Worm (Caenorhabditis elegans) whole organism, midembryonic: Measurements from ENCODE around the gene C27B7.6.

Experiments used
- T22C8.4 ChIP-seq: fragments of 200-800 bp; sonication (Bioruptor generic); IDR thresholded peaks from 2 replicates; pipeline ENCODE4 v1.3.6; 2022; ENCODE audit warnings: missing genetic modification characterization, missing compliant biosample characterization
- cog-1 ChIP-seq: sonication (generic microtip); optimal IDR thresholded peaks from 2 replicates; lab custom pipeline; 2016; ENCODE audit warnings: missing genetic modification characterization, missing compliant biosample characterization
- flt-1 ChIP-seq: fragments of 200-800 bp; sonication (Bioruptor generic); IDR thresholded peaks from 2 replicates; pipeline ENCODE4 v1.3.6; 2022; ENCODE audit warnings: missing genetic modification characterization, missing compliant biosample characterization
- klf-2 ChIP-seq: fragments of 200-800 bp; sonication (Bioruptor generic); conservative IDR thresholded peaks from 2 replicates; pipeline ENCODE4 v1.3.6; 2022; ENCODE audit warnings: missing genetic modification reagents, missing genetic modification characterization, missing compliant biosample characterization
- med-1 ChIP-seq: sonication (generic microtip); optimal IDR thresholded peaks from 2 replicates; lab custom pipeline; 2017; ENCODE audit warnings: missing genetic modification characterization, mild to moderate bottlenecking, missing compliant biosample characterization, antibody characterized with exemption, missing genetic modification reagents; ENCODE audit not compliant: insufficient read depth
- ref-1 ChIP-seq: fragments of 200-800 bp; sonication (Bioruptor generic); conservative IDR thresholded peaks from 2 replicates; pipeline ENCODE4 v1.3.6; 2022; ENCODE audit warnings: missing genetic modification reagents, missing genetic modification characterization, missing compliant biosample characterization
- tab-1 ChIP-seq: fragments of 200-800 bp; sonication (Bioruptor generic); IDR thresholded peaks from 2 replicates; pipeline ENCODE4 v1.3.6; 2022; ENCODE audit warnings: missing genetic modification characterization, missing compliant biosample characterization
- ztf-23 ChIP-seq: fragments of 200-800 bp; sonication (Bioruptor generic); IDR thresholded peaks from 2 replicates; pipeline ENCODE4 v1.3.6; 2022; ENCODE audit warnings: missing genetic modification reagents, missing genetic modification characterization, missing compliant biosample characterization
- ztf-29 ChIP-seq: fragments of 200-800 bp; sonication (Bioruptor generic); IDR thresholded peaks from 2 replicates; pipeline ENCODE4 v1.3.6; 2022; ENCODE audit warnings: missing genetic modification reagents, missing genetic modification characterization, missing compliant biosample characterization

C27B7.6 gene

DNA sequence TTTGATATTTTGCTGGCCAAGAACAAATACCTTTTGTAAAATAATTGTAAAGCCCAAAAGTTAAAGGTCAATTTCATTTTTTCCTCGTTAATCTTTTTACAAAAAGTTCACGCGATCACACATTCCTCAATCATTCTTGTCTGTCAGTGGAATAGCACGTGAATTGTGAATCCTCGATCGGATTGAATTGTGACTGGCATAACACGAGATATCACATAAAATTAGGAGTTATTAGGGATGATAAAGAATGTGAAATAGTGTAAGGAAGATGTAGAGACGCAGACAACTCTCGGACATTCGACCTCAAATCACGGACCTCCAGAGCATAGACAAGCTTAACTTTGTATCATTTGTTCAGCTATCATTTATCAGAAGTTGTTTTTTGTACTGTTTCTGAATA lies at the start of gene C27B7.6:
TSS of gene C27B7.6 (minus strand) at position 182 of the 400 bp plus-strand sequence.
- TF ChIP-seq T22C8.4 (GFP tag; lab: Robert Waterston, UW) (no peak), flt-1 (GFP tag; lab: Robert Waterston, UW) (no peak), klf-2 (GFP tag; lab: Robert Waterston, UW) (no peak), tab-1 (GFP tag; lab: Robert Waterston, UW) (no peak), ztf-23 (GFP tag; lab: Robert Waterston, UW) (no peak), ztf-29 (GFP tag; lab: Robert Waterston, UW) (no peak), cog-1 (tag; lab: Kevin White, UChicago) (no peak), ref-1 (GFP tag; lab: Robert Waterston, UW) (no peak), med-1 (GFP tag; lab: Kevin White, UChicago) (no peak)

DNA sequence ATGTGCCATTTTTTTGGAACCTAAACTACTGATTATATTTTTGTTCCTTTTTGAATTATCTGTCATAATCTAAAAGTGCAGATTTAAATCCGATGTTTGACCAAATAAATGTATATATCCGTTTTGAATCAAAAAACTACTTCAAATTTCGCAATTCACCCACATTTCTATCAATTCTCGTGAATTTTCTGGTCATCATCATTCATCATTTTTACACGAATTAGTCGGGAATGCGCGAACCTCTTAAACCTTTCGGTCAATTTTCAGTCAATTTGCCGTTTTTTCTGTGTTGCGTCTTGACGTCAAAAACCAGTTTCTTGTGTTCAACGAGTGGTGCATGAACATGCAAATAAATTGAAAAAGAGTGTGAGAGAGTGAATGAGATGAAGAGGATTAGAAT lies 48.0 kb upstream of the C27B7.6 start:
- TF ChIP-seq ztf-29 (GFP tag; lab: Robert Waterston, UW): no peak
- no peak for TF ChIP-seq flt-1 (GFP tag; lab: Robert Waterston, UW)
- TF ChIP-seq ref-1 (GFP tag; lab: Robert Waterston, UW): no peak
- no peak for TF ChIP-seq T22C8.4 (GFP tag; lab: Robert Waterston, UW)
- no peak for TF ChIP-seq tab-1 (GFP tag; lab: Robert Waterston, UW)
- no peak for TF ChIP-seq ztf-23 (GFP tag; lab: Robert Waterston, UW)
- TF ChIP-seq med-1 (GFP tag; lab: Kevin White, UChicago): no peak

DNA sequence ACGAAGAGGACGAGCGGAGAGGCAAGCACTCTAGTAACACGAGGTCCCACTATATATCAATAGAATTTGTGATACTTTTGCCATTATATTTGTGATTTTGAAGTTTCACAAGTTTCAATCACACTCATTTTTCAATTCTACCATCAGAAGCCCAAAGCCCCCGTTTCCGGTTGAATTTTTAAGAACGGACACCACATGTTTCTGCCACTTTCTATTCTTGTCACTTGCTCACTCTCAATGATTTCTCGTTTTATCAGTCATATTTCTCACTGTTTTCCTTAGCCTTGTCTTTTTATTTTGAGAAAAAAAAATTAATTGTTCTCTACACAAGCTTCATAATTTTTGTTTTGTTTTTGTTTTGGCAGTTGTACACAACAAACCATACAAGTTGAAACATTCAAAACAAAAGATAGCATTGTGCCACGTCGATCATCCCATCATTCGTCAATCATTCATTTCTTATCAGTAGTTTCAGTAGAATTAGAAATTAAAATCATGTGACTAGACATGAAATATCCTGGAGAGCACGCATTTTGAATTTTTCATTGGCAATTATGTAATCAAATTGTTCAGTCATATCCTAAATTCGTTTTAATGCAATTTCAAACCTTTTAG lies 45.9 kb upstream of the C27B7.6 start:
- TF ChIP-seq klf-2 (GFP tag; lab: Robert Waterston, UW): no peak
- no peak for TF ChIP-seq ztf-29 (GFP tag; lab: Robert Waterston, UW)
- no peak for TF ChIP-seq T22C8.4 (GFP tag; lab: Robert Waterston, UW)
- no peak for TF ChIP-seq tab-1 (GFP tag; lab: Robert Waterston, UW)
- no peak for TF ChIP-seq ref-1 (GFP tag; lab: Robert Waterston, UW)
- TF ChIP-seq cog-1 (tag; lab: Kevin White, UChicago): no peak
- TF ChIP-seq flt-1 (GFP tag; lab: Robert Waterston, UW): no peak
- no peak for TF ChIP-seq med-1 (GFP tag; lab: Kevin White, UChicago)
- no peak for TF ChIP-seq ztf-23 (GFP tag; lab: Robert Waterston, UW)

DNA sequence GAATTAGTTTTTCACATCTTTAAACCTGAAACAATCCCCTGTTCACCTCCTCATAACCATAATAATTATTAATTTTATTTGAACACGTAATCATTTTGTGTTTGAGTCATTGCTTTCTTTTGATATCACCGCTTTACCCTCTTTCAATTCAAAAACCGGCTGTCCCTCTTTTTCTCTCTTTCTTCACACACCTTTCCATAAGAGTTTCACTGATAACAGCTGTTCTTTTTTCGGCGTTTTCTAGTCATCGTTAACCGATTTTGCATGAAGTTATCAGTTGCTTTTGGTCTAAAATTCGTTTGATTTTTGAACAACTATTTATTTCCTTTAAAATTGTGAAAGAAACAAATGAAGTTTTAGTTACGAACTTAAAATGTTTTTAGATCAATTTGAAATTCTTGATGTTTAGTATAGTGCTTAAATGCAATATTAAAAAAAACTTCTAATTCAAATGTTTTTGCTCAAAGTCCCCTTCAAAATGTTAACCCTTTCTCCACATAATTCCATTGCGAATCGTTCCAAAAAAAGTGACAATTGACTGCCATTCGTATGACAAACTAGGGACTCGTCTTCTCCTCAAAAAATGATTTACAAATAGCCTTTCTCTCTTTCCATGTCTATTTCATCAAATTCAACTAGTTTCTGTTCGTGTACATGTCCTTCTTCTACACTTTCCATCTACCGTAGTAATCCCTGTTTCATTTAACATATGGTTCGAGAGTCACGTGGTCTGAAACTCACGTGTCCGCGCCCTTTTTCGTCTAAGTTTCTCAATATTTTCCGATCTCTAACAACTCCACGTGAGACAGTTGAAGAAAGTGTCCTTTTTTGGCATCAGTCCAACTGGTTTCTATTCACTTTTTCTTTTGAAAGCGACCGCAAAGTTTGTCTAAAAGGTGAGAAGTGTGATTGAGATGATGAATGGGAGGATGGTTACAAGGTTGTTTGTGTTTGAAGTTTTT lies 43.2 kb upstream of the C27B7.6 start:
- TF ChIP-seq tab-1 (GFP tag; lab: Robert Waterston, UW) (no peak), med-1 (GFP tag; lab: Kevin White, UChicago) (no peak), flt-1 (GFP tag; lab: Robert Waterston, UW) (no peak), ztf-23 (GFP tag; lab: Robert Waterston, UW) (no peak), T22C8.4 (GFP tag; lab: Robert Waterston, UW) (no peak), ref-1 (GFP tag; lab: Robert Waterston, UW) (no peak), ztf-29 (GFP tag; lab: Robert Waterston, UW) (no peak), klf-2 (GFP tag; lab: Robert Waterston, UW) (no peak), cog-1 (tag; lab: Kevin White, UChicago) (no peak)

DNA sequence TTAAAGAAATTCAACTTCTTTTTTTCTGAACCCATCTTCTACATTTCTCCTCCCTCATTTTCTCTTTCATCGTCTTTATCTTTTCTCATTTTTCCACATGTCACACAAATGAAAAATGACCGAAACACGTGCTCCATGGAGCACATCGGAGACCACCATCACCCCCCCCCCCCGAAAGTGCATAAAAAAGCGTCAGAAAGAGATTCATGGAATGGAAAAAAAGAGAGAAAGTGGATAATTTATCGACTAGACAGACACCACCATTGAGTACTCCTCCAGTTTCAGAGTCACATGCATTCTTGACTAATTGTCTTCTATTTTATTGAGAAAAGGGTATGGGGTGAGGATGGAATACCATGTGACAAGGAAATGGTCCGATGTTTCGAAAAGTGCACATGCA lies 41.0 kb upstream of the C27B7.6 start:
- no peak for TF ChIP-seq klf-2 (GFP tag; lab: Robert Waterston, UW)
- TF ChIP-seq med-1 (GFP tag; lab: Kevin White, UChicago): no peak
- no peak for TF ChIP-seq ztf-29 (GFP tag; lab: Robert Waterston, UW)
- TF ChIP-seq ref-1 (GFP tag; lab: Robert Waterston, UW): no peak
- TF ChIP-seq ztf-23 (GFP tag; lab: Robert Waterston, UW): no peak
- TF ChIP-seq flt-1 (GFP tag; lab: Robert Waterston, UW): no peak
- TF ChIP-seq T22C8.4 (GFP tag; lab: Robert Waterston, UW): no peak
- TF ChIP-seq tab-1 (GFP tag; lab: Robert Waterston, UW): no peak
- no peak for TF ChIP-seq cog-1 (tag; lab: Kevin White, UChicago)

DNA sequence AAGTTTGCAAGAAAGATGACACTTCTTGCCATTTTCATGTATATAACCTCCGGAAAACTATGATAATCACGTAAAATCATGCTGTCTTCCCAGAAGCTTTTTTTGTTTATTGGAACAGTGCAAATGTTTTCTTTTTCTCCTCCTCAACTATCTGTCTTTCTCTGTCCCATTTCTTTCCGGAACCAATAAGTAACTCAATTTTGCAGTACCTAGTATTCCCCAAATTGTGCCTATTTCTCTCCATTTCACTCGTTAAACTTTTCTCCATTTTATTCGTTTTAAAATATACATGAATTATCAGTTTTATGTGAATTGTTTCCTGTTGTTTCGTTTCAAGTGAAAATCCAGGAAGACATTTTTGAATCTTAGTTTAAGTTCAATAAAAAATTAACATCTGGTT lies 37.3 kb upstream of the C27B7.6 start:
- TF ChIP-seq T22C8.4 (GFP tag; lab: Robert Waterston, UW): no peak
- no peak for TF ChIP-seq flt-1 (GFP tag; lab: Robert Waterston, UW)
- no peak for TF ChIP-seq ref-1 (GFP tag; lab: Robert Waterston, UW)
- no peak for TF ChIP-seq cog-1 (tag; lab: Kevin White, UChicago)
- TF ChIP-seq ztf-29 (GFP tag; lab: Robert Waterston, UW): no peak
- TF ChIP-seq tab-1 (GFP tag; lab: Robert Waterston, UW): no peak
- TF ChIP-seq ztf-23 (GFP tag; lab: Robert Waterston, UW): no peak
- no peak for TF ChIP-seq klf-2 (GFP tag; lab: Robert Waterston, UW)
- TF ChIP-seq med-1 (GFP tag; lab: Kevin White, UChicago): no peak

DNA sequence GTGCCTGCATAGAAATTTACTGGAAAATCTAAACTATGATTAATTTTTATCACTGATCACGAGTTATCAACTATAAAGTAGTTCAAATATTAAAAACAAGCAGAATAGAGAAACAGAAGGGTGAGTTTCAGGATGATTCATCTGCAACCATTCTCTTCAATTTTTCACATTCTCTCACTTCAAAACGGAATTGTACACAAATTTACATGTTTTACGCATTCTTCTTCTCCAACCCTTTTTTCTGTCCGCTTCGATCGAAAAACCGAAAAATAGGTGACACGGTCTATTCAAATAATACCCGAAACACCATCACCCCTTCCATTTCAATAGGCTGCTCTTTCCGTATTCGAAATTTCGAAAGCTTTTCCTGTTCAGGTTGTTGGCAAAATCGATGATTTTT lies 27.4 kb upstream of the C27B7.6 start, which contains the start of gene D1046.4:
TSS of gene D1046.4 (plus strand) at position 301 of the 400 bp plus-strand sequence.
- TF ChIP-seq tab-1 (GFP tag; lab: Robert Waterston, UW) (no peak), klf-2 (GFP tag; lab: Robert Waterston, UW) (no peak), ztf-29 (GFP tag; lab: Robert Waterston, UW) (no peak), T22C8.4 (GFP tag; lab: Robert Waterston, UW) (no peak), cog-1 (tag; lab: Kevin White, UChicago) (no peak), ztf-23 (GFP tag; lab: Robert Waterston, UW) (no peak), ref-1 (GFP tag; lab: Robert Waterston, UW) (no peak), flt-1 (GFP tag; lab: Robert Waterston, UW) (no peak), med-1 (GFP tag; lab: Kevin White, UChicago) (no peak)
